Fruit fly (Drosophila melanogaster): ENCODE data around the gene DopEcR.

DopEcR gene

dm6 chr3L:4328048-4328447, 52.1 kb downstream of the DopEcR start:
- TF ChIP-seq psq (optimal IDR thresholded peaks at IDR 0.05) (no peak), pan (optimal IDR thresholded peaks at IDR 0.05) (no peak), EcR (GFP tag; optimal IDR thresholded peaks at IDR 0.05) (no peak), CG8478 (optimal IDR thresholded peaks at IDR 0.05) (no peak), usp (GFP tag; optimal IDR thresholded peaks at IDR 0.05) (no peak)

DNA sequence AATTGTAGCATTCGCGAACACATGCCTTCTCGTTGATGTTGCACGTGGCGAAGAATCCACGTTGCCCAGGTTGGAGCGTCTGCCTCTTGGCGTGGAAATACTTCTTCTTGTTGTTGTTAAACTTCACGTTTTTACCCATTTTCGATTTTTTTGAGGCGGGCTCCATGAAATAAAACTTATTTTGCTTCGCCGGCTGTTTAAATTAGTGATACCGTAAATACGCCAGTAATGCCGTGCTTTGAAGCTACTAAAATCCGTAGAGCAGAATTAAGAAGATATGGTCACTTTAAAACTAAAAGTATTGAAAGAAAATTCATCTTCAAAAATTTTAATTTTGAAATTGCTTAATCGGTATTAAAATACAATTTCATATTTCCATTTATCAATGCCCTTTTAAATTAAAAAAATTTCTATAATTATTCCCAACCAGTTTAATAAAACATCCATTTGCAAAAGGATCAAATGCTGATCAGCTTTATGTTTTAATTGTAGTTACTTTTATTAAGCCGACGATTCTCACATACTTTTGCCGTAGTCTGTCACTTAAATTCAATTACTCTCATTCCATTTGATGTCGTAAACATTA, 58.1 kb downstream of the DopEcR start, which contains the start of gene CG15014:
Gene CG15014 (minus strand): TSS at position 228 of the 586 bp plus-strand sequence.
- TF ChIP-seq EcR (GFP tag; optimal IDR thresholded peaks at IDR 0.05), result no peak
- no peak for TF ChIP-seq CG8478 (optimal IDR thresholded peaks at IDR 0.05)
- no peak for TF ChIP-seq pan (optimal IDR thresholded peaks at IDR 0.05)
- no peak for TF ChIP-seq usp (GFP tag; optimal IDR thresholded peaks at IDR 0.05)
- TF ChIP-seq Dll (optimal IDR thresholded peaks at IDR 0.05), result no peak
- TF ChIP-seq psq (optimal IDR thresholded peaks at IDR 0.05), result no peak

dm6 chr3L:4318677-4319580, 61.3 kb downstream of the DopEcR start, which contains the start of gene PMP34:
TSS of gene PMP34 (plus strand) at chr3L:4318755.
- TF ChIP-seq CG8478 (optimal IDR thresholded peaks at IDR 0.05) (no peak), psq (optimal IDR thresholded peaks at IDR 0.05) (no peak), Dll (optimal IDR thresholded peaks at IDR 0.05) (no peak), EcR (GFP tag; optimal IDR thresholded peaks at IDR 0.05) (no peak), pan (optimal IDR thresholded peaks at IDR 0.05) (no peak), usp (GFP tag; optimal IDR thresholded peaks at IDR 0.05) (no peak)
